Worm (Caenorhabditis elegans): Measurements from ENCODE around the gene T14F9.2.

The T14F9.2 gene

ce11 chrX:2216242-2216641, 17.9 kb upstream of the T14F9.2 start:
- TF ChIP-seq T23F11.4 (GFP tag; optimal IDR thresholded peaks at IDR 0.05) (no peak), pag-3 (tag; optimal IDR thresholded peaks at IDR 0.05; ENCODE audit: borderline replicate concordance) (no peak), ceh-6 (GFP tag; optimal IDR thresholded peaks at IDR 0.05) (no peak), hlh-15 (tag; optimal IDR thresholded peaks at IDR 0.05) (no peak), C38D4.7 (GFP tag; optimal IDR thresholded peaks at IDR 0.05) (no peak), ceh-19 (GFP tag; optimal IDR thresholded peaks at IDR 0.05) (no peak), npax-4 (tag; optimal IDR thresholded peaks at IDR 0.05) (no peak), pqm-1 (tag; optimal IDR thresholded peaks at IDR 0.05) (no peak), pat-9 (tag; optimal IDR thresholded peaks at IDR 0.05) (no peak), pros-1 (tag; optimal IDR thresholded peaks at IDR 0.05) (no peak), hlh-30 (tag; optimal IDR thresholded peaks at IDR 0.05; ENCODE audit: insufficient read depth) (no peak), unc-3 (GFP tag; conservative IDR thresholded peaks at IDR 0.05) (no peak), unc-3 (tag; optimal IDR thresholded peaks at IDR 0.05) (no peak), elt-2 (tag; optimal IDR thresholded peaks at IDR 0.05) (no peak), elt-4 (tag; optimal IDR thresholded peaks at IDR 0.05) (no peak), hlh-6 (tag; optimal IDR thresholded peaks at IDR 0.05) (no peak), rnt-1 (tag; optimal IDR thresholded peaks at IDR 0.05) (no peak), ceh-31 (tag; optimal IDR thresholded peaks at IDR 0.05) (no peak), hlh-8 (tag; optimal IDR thresholded peaks at IDR 0.05) (no peak), gmeb-2 (tag; optimal IDR thresholded peaks at IDR 0.05) (no peak)

ce11 chrX:2216662-2217061, 17.5 kb upstream of the T14F9.2 start:
- TF ChIP-seq ceh-24 (tag; optimal IDR thresholded peaks at IDR 0.05) (no peak), unc-55 (GFP tag; optimal IDR thresholded peaks at IDR 0.05) (no peak), sox-4 (tag; optimal IDR thresholded peaks at IDR 0.05) (no peak), ets-4 (tag; optimal IDR thresholded peaks at IDR 0.05) (no peak), tbx-2 (tag; optimal IDR thresholded peaks at IDR 0.05) (peak; percentile 52), pha-4 (tag; optimal IDR thresholded peaks at IDR 0.05) (no peak), ceh-22 (tag; optimal IDR thresholded peaks at IDR 0.05) (no peak), ceh-31 (tag; optimal IDR thresholded peaks at IDR 0.05) (peak; percentile 72), npax-4 (tag; optimal IDR thresholded peaks at IDR 0.05) (no peak), T23F11.4 (GFP tag; optimal IDR thresholded peaks at IDR 0.05) (no peak), ref-2 (tag; optimal IDR thresholded peaks at IDR 0.05) (peak; percentile 52), pha-2 (tag; optimal IDR thresholded peaks at IDR 0.05) (peak; percentile 45), pros-1 (tag; optimal IDR thresholded peaks at IDR 0.05) (no peak), lim-6 (tag; optimal IDR thresholded peaks at IDR 0.05) (no peak), gmeb-2 (tag; optimal IDR thresholded peaks at IDR 0.05) (peak; percentile 20), ahr-1 (tag; optimal IDR thresholded peaks at IDR 0.05) (no peak), K09A11.1 (tag; optimal IDR thresholded peaks at IDR 0.05; ENCODE audit: insufficient read depth) (no peak), pax-1 (tag; optimal IDR thresholded peaks at IDR 0.05) (no peak), zip-5 (tag; optimal IDR thresholded peaks at IDR 0.05) (no peak)

- TF ChIP-seq K09A11.1 (tag; optimal IDR thresholded peaks at IDR 0.05; ENCODE audit: insufficient read depth) (no peak), dmd-4 (tag; optimal IDR thresholded peaks at IDR 0.05; ENCODE audit: borderline replicate concordance) (no peak), hlh-6 (tag; optimal IDR thresholded peaks at IDR 0.05) (no peak), tbx-7 (tag; optimal IDR thresholded peaks at IDR 0.05) (no peak), pag-3 (tag; optimal IDR thresholded peaks at IDR 0.05; ENCODE audit: borderline replicate concordance) (no peak), sox-4 (tag; optimal IDR thresholded peaks at IDR 0.05) (no peak), pat-9 (tag; optimal IDR thresholded peaks at IDR 0.05) (no peak), hlh-30 (tag; optimal IDR thresholded peaks at IDR 0.05; ENCODE audit: insufficient read depth) (no peak), unc-3 (GFP tag; conservative IDR thresholded peaks at IDR 0.05) (no peak), unc-3 (tag; optimal IDR thresholded peaks at IDR 0.05) (no peak), sdc-2 (tag; optimal IDR thresholded peaks at IDR 0.05) (no peak)
These were observed 15.1 kb upstream of the T14F9.2 start for ce11 chrX:2219006-2219405.

- TF ChIP-seq hlh-8 (tag; optimal IDR thresholded peaks at IDR 0.05) = no peak
- TF ChIP-seq lim-6 (tag; optimal IDR thresholded peaks at IDR 0.05) = no peak
- TF ChIP-seq ceh-6 (GFP tag; optimal IDR thresholded peaks at IDR 0.05) = no peak
- no peak for TF ChIP-seq sdc-2 (tag; optimal IDR thresholded peaks at IDR 0.05)
- no peak for TF ChIP-seq unc-86 (tag; optimal IDR thresholded peaks at IDR 0.05)
- no peak for TF ChIP-seq pha-2 (tag; optimal IDR thresholded peaks at IDR 0.05)
- TF ChIP-seq ets-4 (tag; optimal IDR thresholded peaks at IDR 0.05) = no peak
- TF ChIP-seq pax-1 (tag; optimal IDR thresholded peaks at IDR 0.05) = no peak
- no peak for TF ChIP-seq odd-2 (tag; optimal IDR thresholded peaks at IDR 0.05)
- TF ChIP-seq hlh-30 (tag; optimal IDR thresholded peaks at IDR 0.05; ENCODE audit: insufficient read depth) = no peak
- no peak for TF ChIP-seq ahr-1 (tag; optimal IDR thresholded peaks at IDR 0.05)
These were observed 14.7 kb upstream of the T14F9.2 start for ce11 chrX:2219453-2219852.

All from whole organism, late embryonic.